Fruit fly (Drosophila melanogaster) whole organism, prepupa: ENCODE measurements around the gene pyd.

ENCODE experiments used
- CG11294 ChIP-seq: fragments of 200-800 bp; sonication (Bioruptor generic); IDR thresholded peaks from 2 replicates; pipeline ENCODE4 v1.3.6; 2022; ENCODE audit warnings: missing biosample characterization, missing genetic modification characterization
- CG11762 ChIP-seq: fragments of 200-800 bp; sonication (Bioruptor generic); optimal IDR thresholded peaks from 3 replicates; lab custom pipeline; 2016; ENCODE audit warnings: missing biosample characterization, missing genetic modification characterization; ENCODE audit not compliant: insufficient read depth
- CG11902 ChIP-seq: fragments of 200-800 bp; sonication (Bioruptor generic); optimal IDR thresholded peaks from 3 replicates; lab custom pipeline; 2016; ENCODE audit warnings: missing biosample characterization, missing genetic modification characterization
- CG34406 ChIP-seq: fragments of 200-800 bp; sonication (Bioruptor generic); optimal IDR thresholded peaks from 3 replicates; lab custom pipeline; 2016; ENCODE audit warnings: missing biosample characterization, missing genetic modification characterization
- CG3919 ChIP-seq: fragments of 200-800 bp; sonication (Bioruptor generic); optimal IDR thresholded peaks from 3 replicates; lab custom pipeline; 2016; ENCODE audit warnings: missing biosample characterization, missing genetic modification characterization
- CG6792 ChIP-seq: fragments of 200-800 bp; sonication (Bioruptor generic); optimal IDR thresholded peaks from 3 replicates; lab custom pipeline; 2016; ENCODE audit warnings: missing biosample characterization, missing genetic modification characterization
- CG6854 ChIP-seq: fragments of 200-800 bp; sonication (Bioruptor generic); optimal IDR thresholded peaks from 2 replicates; lab custom pipeline; 2017; ENCODE audit warnings: missing biosample characterization, mild to moderate bottlenecking, missing genetic modification characterization
- CG9139 ChIP-seq: fragments of 200-800 bp; sonication (Bioruptor generic); optimal IDR thresholded peaks from 3 replicates; lab custom pipeline; 2017; ENCODE audit warnings: missing biosample characterization, mild to moderate bottlenecking, missing genetic modification characterization
- Eip75B ChIP-seq: fragments of 200-800 bp; sonication (Bioruptor generic); optimal IDR thresholded peaks from 3 replicates; lab custom pipeline; 2016; ENCODE audit warnings: missing biosample characterization, missing genetic modification characterization
- Gug ChIP-seq: fragments of 200-800 bp; sonication (Bioruptor generic); IDR thresholded peaks from 2 replicates; pipeline ENCODE4 v1.3.6; 2022; ENCODE audit warnings: missing biosample characterization, missing genetic modification characterization
- Sox102F ChIP-seq: fragments of 200-800 bp; sonication (Bioruptor generic); optimal IDR thresholded peaks from 2 replicates; lab custom pipeline; 2016; ENCODE audit warnings: missing biosample characterization, mild to moderate bottlenecking, missing genetic modification characterization
- Sox14 ChIP-seq: fragments of 200-800 bp; sonication (Bioruptor generic); optimal IDR thresholded peaks from 3 replicates; lab custom pipeline; 2016; ENCODE audit warnings: missing biosample characterization, missing genetic modification characterization
- Sox15 ChIP-seq: fragments of 200-800 bp; sonication (Bioruptor generic); optimal IDR thresholded peaks from 3 replicates; lab custom pipeline; 2016; ENCODE audit warnings: missing biosample characterization, missing genetic modification characterization
- cyc ChIP-seq: fragments of 200-800 bp; sonication (Bioruptor generic); optimal IDR thresholded peaks from 3 replicates; lab custom pipeline; 2016; ENCODE audit warnings: missing biosample characterization, missing genetic modification characterization
- dac ChIP-seq: fragments of 200-800 bp; sonication (Bioruptor generic); optimal IDR thresholded peaks from 2 replicates; lab custom pipeline; 2017; ENCODE audit warnings: missing biosample characterization, mild to moderate bottlenecking, missing genetic modification characterization
- dsx ChIP-seq: fragments of 200-800 bp; optimal IDR thresholded peaks from 3 replicates; lab custom pipeline; 2019; ENCODE audit warnings: missing biosample characterization, mild to moderate bottlenecking, missing genetic modification characterization, moderate library complexity; ENCODE audit not compliant: poor library complexity, severe bottlenecking
- fkh ChIP-seq: fragments of 200-800 bp; sonication (Bioruptor generic); optimal IDR thresholded peaks from 3 replicates; lab custom pipeline; 2017; ENCODE audit warnings: missing biosample characterization, mild to moderate bottlenecking, missing genetic modification characterization, moderate library complexity
- ss ChIP-seq, 2 experiments: fragments of 200-800 bp; sonication (Bioruptor generic); optimal IDR thresholded peaks; 2 replicates in 1 of 2; 3 replicates in 1 of 2; lab custom pipeline; 2017 to 2018; ENCODE audit warnings: mild to moderate bottlenecking in 2 of 2, missing biosample characterization in 2 of 2, missing genetic modification characterization in 2 of 2, moderate library complexity in 1 of 2
- svp ChIP-seq: fragments of 200-800 bp; sonication (Bioruptor generic); peaks from one replicate; lab custom pipeline; 2016; ENCODE audit warnings: missing biosample characterization, missing genetic modification characterization

pyd gene

DNA sequence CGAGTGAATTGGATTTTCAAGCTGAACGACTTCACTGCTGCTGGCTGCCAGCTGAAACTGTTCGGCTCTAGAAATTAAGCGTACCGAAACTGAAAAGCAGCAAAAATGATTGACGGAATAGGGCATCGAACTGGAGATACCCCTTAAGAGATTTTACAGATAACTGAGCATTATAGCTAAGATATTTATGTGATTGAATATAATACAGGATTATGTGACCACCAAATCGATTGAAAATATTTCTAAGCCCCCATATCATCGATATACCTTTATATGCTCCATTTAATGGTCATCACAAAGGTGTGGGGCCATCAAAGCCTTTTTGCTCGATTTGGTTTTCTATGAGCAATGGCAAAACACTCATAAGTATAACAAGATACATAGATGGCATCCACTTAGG, 146.9 kb downstream of the pyd start (continued):
- TF ChIP-seq Sox14 (GFP tag; lab: Kevin White, UChicago) (no peak), CG9139 (no peak)

dm6 chr3R:8780689-8781088, 151.0 kb downstream of the pyd start, which contains the start of gene CG33189:
Gene CG33189 (minus strand): TSS chr3R:8780789.
- TF ChIP-seq CG34406 (GFP tag; lab: Kevin White, UChicago) (no peak), Gug (GFP tag; lab: Robert Waterston, UW) (no peak), fkh (no peak), Sox102F (GFP tag; lab: Kevin White, UChicago) (no peak), CG6792 (GFP tag; lab: Kevin White, UChicago) (no peak), cyc (GFP tag; lab: Kevin White, UChicago) (no peak), ss (GFP tag; optimal IDR thresholded peaks at IDR 0.05; lab: Kevin White, UChicago) (no peak), CG11294 (GFP tag; lab: Robert Waterston, UW) (no peak), dsx (no peak), Sox15 (no peak), svp (GFP tag; lab: Kevin White, UChicago) (no peak), Eip75B (no peak), CG11902 (GFP tag; lab: Kevin White, UChicago) (no peak)

DNA sequence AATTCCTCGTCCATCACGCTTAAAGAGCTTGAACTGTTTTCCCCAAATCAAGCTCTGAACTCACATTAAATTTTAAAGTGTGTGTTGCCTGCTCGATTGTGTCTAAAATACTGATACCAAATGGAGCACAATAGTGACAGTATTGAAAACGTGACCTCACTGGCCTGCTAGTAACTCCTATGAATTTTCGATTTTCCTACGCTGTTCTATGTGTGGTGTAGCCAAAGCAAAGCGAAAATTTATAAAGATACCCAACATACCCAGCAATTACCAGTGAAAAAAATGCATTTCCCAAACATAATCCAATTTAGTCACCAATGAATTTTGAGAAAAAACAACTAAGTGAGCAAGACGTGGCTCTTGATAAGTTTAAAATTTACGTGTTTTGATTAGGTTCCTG, 151.9 kb downstream of the pyd start, which contains the start of gene CG33191:
TSS of gene CG33191 (minus strand) at position 101 of the 400 bp plus-strand sequence.
- TF ChIP-seq CG11762 (GFP tag; lab: Kevin White, UChicago): no peak
- TF ChIP-seq CG3919 (GFP tag; lab: Kevin White, UChicago): no peak
- TF ChIP-seq dac: no peak
- TF ChIP-seq CG6854: no peak
